Fruit fly (Drosophila melanogaster) whole organism, adult: ENCODE measurements around the gene CG8112.

ENCODE experiments used
- CG14711 ChIP-seq: fragments of 200-800 bp; sonication (Bioruptor generic); optimal IDR thresholded peaks from 2 replicates; lab custom pipeline; 2018; ENCODE audit warnings: missing biosample characterization, mild to moderate bottlenecking, missing genetic modification characterization, moderate library complexity
- cnc ChIP-seq, 2 experiments: fragments of >200 bp; optimal IDR thresholded peaks; 2 replicates each; lab custom pipeline; 2017

DNA sequence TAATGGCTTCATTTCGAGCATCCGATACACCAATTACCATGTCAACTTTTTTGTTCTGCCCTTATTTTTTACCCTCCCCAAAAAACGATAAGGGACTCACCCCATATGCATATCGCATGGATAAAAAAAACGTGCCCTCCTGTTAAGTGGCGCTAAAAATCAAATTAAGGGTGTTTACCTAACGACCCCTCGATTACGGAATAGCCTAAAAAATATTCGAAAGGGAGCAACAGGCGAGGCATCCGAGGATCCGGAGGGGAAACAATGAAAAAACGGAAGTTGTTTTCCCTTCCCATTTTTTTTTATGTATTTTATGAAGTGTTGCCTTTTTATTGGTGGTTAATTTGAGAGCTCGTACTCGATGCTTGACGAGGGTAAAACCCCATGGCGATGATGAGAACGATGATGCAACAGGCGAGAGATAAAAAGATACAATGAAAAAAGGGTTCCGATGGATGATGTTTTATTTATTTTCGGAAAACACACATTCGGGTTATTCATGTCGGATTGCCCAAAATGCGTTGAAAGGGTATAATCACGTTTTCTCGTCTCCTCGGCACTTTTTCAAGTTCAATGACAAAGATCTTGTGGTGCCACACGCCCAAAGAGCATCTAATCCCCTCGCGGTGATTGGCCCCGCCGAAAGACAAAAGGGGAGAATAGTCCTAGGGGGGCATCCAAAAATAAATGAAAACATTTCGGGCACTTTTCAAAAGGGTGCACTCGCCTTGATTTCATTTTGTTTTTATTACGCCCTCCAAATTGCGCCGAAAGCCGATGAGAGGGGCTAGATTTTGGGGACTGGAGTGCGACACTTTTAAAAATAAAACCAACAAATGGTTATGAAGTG is 28.2 kb upstream of the CG8112 start, which contains the start of gene CG44227:
- TF ChIP-seq cnc (optimal IDR thresholded peaks at IDR 0.05; lab: Kevin White, UChicago) (no peak), CG14711 (tag; lab: Kevin White, UChicago) (no peak)
